Fruit fly (Drosophila melanogaster) whole organism, prepupa: Measurements from ENCODE around the gene Rcd2.

Experiments used
- CG10631 ChIP-seq: fragments of 200-800 bp; sonication (Bioruptor generic); optimal IDR thresholded peaks from 2 replicates; lab custom pipeline; 2016; ENCODE audit warnings: missing biosample characterization, missing genetic modification characterization
- CG11294 ChIP-seq: fragments of 200-800 bp; sonication (Bioruptor generic); IDR thresholded peaks from 2 replicates; pipeline ENCODE4 v1.3.6; 2022; ENCODE audit warnings: missing biosample characterization, missing genetic modification characterization
- CG11762 ChIP-seq: fragments of 200-800 bp; sonication (Bioruptor generic); optimal IDR thresholded peaks from 3 replicates; lab custom pipeline; 2016; ENCODE audit warnings: missing biosample characterization, missing genetic modification characterization; ENCODE audit not compliant: insufficient read depth
- CG11902 ChIP-seq: fragments of 200-800 bp; sonication (Bioruptor generic); optimal IDR thresholded peaks from 3 replicates; lab custom pipeline; 2016; ENCODE audit warnings: missing biosample characterization, missing genetic modification characterization
- CG15336 ChIP-seq: fragments of 200-800 bp; sonication (Bioruptor generic); IDR thresholded peaks from 2 replicates; pipeline ENCODE4 v1.3.6; 2022; ENCODE audit warnings: missing biosample characterization, missing genetic modification characterization
- CG16779 ChIP-seq: fragments of 200-800 bp; sonication (Bioruptor generic); optimal IDR thresholded peaks from 3 replicates; lab custom pipeline; 2017; ENCODE audit warnings: missing biosample characterization, mild to moderate bottlenecking, missing genetic modification characterization
- CG32006 ChIP-seq: fragments of 200-800 bp; sonication (Bioruptor generic); optimal IDR thresholded peaks from 3 replicates; lab custom pipeline; 2017; ENCODE audit warnings: missing biosample characterization, mild to moderate bottlenecking, missing genetic modification characterization
- CG3919 ChIP-seq: fragments of 200-800 bp; sonication (Bioruptor generic); optimal IDR thresholded peaks from 3 replicates; lab custom pipeline; 2016; ENCODE audit warnings: missing biosample characterization, missing genetic modification characterization
- CG4318 ChIP-seq: fragments of 200-800 bp; sonication (Bioruptor generic); optimal IDR thresholded peaks from 3 replicates; lab custom pipeline; 2017; ENCODE audit warnings: missing biosample characterization, mild to moderate bottlenecking, missing genetic modification characterization
- CG6276 ChIP-seq: fragments of 200-800 bp; sonication (Bioruptor generic); optimal IDR thresholded peaks from 2 replicates; lab custom pipeline; 2017; ENCODE audit warnings: missing biosample characterization, mild to moderate bottlenecking, missing genetic modification characterization
- CG6792 ChIP-seq: fragments of 200-800 bp; sonication (Bioruptor generic); optimal IDR thresholded peaks from 3 replicates; lab custom pipeline; 2016; ENCODE audit warnings: missing biosample characterization, missing genetic modification characterization
- CG7368 ChIP-seq: fragments of 200-800 bp; sonication (Bioruptor generic); optimal IDR thresholded peaks from 3 replicates; lab custom pipeline; 2016; ENCODE audit warnings: missing biosample characterization, missing genetic modification characterization
- CG8119 ChIP-seq: fragments of 200-800 bp; sonication (Bioruptor generic); IDR thresholded peaks from 3 replicates; pipeline ENCODE4 v1.3.6; 2022; ENCODE audit warnings: missing biosample characterization, missing genetic modification characterization
- Eip78C ChIP-seq: fragments of 200-800 bp; sonication (Bioruptor generic); peaks from one replicate; lab custom pipeline; 2016; ENCODE audit warnings: missing biosample characterization, missing genetic modification characterization
- Ets21C ChIP-seq: fragments of 200-800 bp; sonication (Bioruptor generic); optimal IDR thresholded peaks from 3 replicates; lab custom pipeline; 2016; ENCODE audit warnings: missing biosample characterization, missing genetic modification characterization
- Ets96B ChIP-seq: fragments of 200-800 bp; optimal IDR thresholded peaks from 2 replicates; lab custom pipeline; 2019; ENCODE audit warnings: missing biosample characterization, mild to moderate bottlenecking, missing genetic modification characterization, moderate library complexity
- Gug ChIP-seq: fragments of 200-800 bp; sonication (Bioruptor generic); IDR thresholded peaks from 2 replicates; pipeline ENCODE4 v1.3.6; 2022; ENCODE audit warnings: missing biosample characterization, missing genetic modification characterization
- Hr4 ChIP-seq: fragments of 200-800 bp; sonication (Bioruptor generic); optimal IDR thresholded peaks from 3 replicates; lab custom pipeline; 2016; ENCODE audit warnings: missing biosample characterization, missing genetic modification characterization
- Lpt ChIP-seq: fragments of 200-800 bp; sonication (Bioruptor generic); optimal IDR thresholded peaks from 3 replicates; lab custom pipeline; 2016; ENCODE audit warnings: missing biosample characterization, missing genetic modification characterization
- Met ChIP-seq: fragments of 200-800 bp; sonication (Bioruptor generic); optimal IDR thresholded peaks from 3 replicates; lab custom pipeline; 2016; ENCODE audit warnings: missing biosample characterization, missing genetic modification characterization
- OdsH ChIP-seq: fragments of 200-800 bp; sonication (Bioruptor generic); optimal IDR thresholded peaks from 3 replicates; lab custom pipeline; 2016; ENCODE audit warnings: missing biosample characterization, missing genetic modification characterization
- Smox ChIP-seq: fragments of 200-800 bp; sonication (Bioruptor generic); optimal IDR thresholded peaks from 3 replicates; lab custom pipeline; 2016; ENCODE audit warnings: missing biosample characterization, missing genetic modification characterization
- Sox102F ChIP-seq: fragments of 200-800 bp; sonication (Bioruptor generic); optimal IDR thresholded peaks from 2 replicates; lab custom pipeline; 2016; ENCODE audit warnings: missing biosample characterization, mild to moderate bottlenecking, missing genetic modification characterization
- Sox15 ChIP-seq: fragments of 200-800 bp; sonication (Bioruptor generic); optimal IDR thresholded peaks from 3 replicates; lab custom pipeline; 2016; ENCODE audit warnings: missing biosample characterization, missing genetic modification characterization
- achi ChIP-seq: fragments of 200-800 bp; sonication (Bioruptor generic); optimal IDR thresholded peaks from 3 replicates; lab custom pipeline; 2016; ENCODE audit warnings: missing biosample characterization, missing genetic modification characterization
- dac ChIP-seq: fragments of 200-800 bp; sonication (Bioruptor generic); optimal IDR thresholded peaks from 2 replicates; lab custom pipeline; 2017; ENCODE audit warnings: missing biosample characterization, mild to moderate bottlenecking, missing genetic modification characterization
- eg ChIP-seq: fragments of 200-800 bp; sonication (Bioruptor generic); IDR thresholded peaks from 3 replicates; pipeline ENCODE4 v1.3.6; 2022; ENCODE audit warnings: missing biosample characterization, missing genetic modification characterization
- esn ChIP-seq: fragments of 200-800 bp; sonication (Bioruptor generic); optimal IDR thresholded peaks from 2 replicates; lab custom pipeline; 2016; ENCODE audit warnings: missing biosample characterization, mild to moderate bottlenecking, missing genetic modification characterization, moderate library complexity
- fkh ChIP-seq: fragments of 200-800 bp; sonication (Bioruptor generic); optimal IDR thresholded peaks from 3 replicates; lab custom pipeline; 2017; ENCODE audit warnings: missing biosample characterization, mild to moderate bottlenecking, missing genetic modification characterization, moderate library complexity
- lz ChIP-seq: fragments of 200-800 bp; sonication (Bioruptor generic); optimal IDR thresholded peaks from 3 replicates; lab custom pipeline; 2016; ENCODE audit warnings: missing biosample characterization, missing genetic modification characterization
- net ChIP-seq: fragments of 200-800 bp; sonication (Bioruptor generic); optimal IDR thresholded peaks from 3 replicates; lab custom pipeline; 2016; ENCODE audit warnings: missing biosample characterization, missing genetic modification characterization
- pdm3 ChIP-seq: fragments of 200-800 bp; sonication (Bioruptor generic); optimal IDR thresholded peaks from 3 replicates; lab custom pipeline; 2016; ENCODE audit warnings: missing biosample characterization, missing genetic modification characterization
- salr ChIP-seq, 2 experiments: fragments of 200-800 bp; sonication (Bioruptor generic); optimal IDR thresholded peaks; 3 replicates each; lab custom pipeline; 2016 to 2018; ENCODE audit warnings: missing biosample characterization in 2 of 2, missing genetic modification characterization in 2 of 2, mild to moderate bottlenecking in 1 of 2
- spab ChIP-seq: fragments of 200-800 bp; sonication (Bioruptor generic); optimal IDR thresholded peaks from 2 replicates; lab custom pipeline; 2017; ENCODE audit warnings: missing biosample characterization, mild to moderate bottlenecking, missing genetic modification characterization, missing genetic modification reagents
- svp ChIP-seq: fragments of 200-800 bp; sonication (Bioruptor generic); peaks from one replicate; lab custom pipeline; 2016; ENCODE audit warnings: missing biosample characterization, missing genetic modification characterization
- topi ChIP-seq: fragments of 200-800 bp; sonication (Bioruptor generic); optimal IDR thresholded peaks from 3 replicates; lab custom pipeline; 2016; ENCODE audit warnings: missing biosample characterization, missing genetic modification characterization

Gene Rcd2

dm6 chr3L:20582354-20582753 lies 42.1 kb upstream of the Rcd2 start (continued):
- TF ChIP-seq CG11294 (GFP tag; lab: Robert Waterston, UW) (no peak), CG3919 (GFP tag; lab: Kevin White, UChicago) (peak; percentile 53), svp (GFP tag; lab: Kevin White, UChicago) (peak; percentile 65), pdm3 (GFP tag; lab: Kevin White, UChicago) (peak; percentile 44), Gug (GFP tag; lab: Robert Waterston, UW) (no peak)

- TF ChIP-seq Sox15 (GFP tag; lab: Kevin White, UChicago) (no peak), svp (GFP tag; lab: Kevin White, UChicago) (peak; percentile 24), Sox102F (GFP tag; lab: Kevin White, UChicago) (no peak), esn (GFP tag; lab: Kevin White, UChicago) (no peak)
Observed at dm6 chr3L:20580614-20581013, 40.4 kb upstream of the Rcd2 start.

- TF ChIP-seq Eip78C (peak; percentile 42), Sox15 (GFP tag; lab: Kevin White, UChicago) (no peak)
Observed at dm6 chr3L:20576504-20576903, 36.3 kb upstream of the Rcd2 start.

dm6 chr3L:20570134-20570533 lies 29.9 kb upstream of the Rcd2 start:
- peak; percentile 77 for TF ChIP-seq CG15336 (GFP tag; lab: Robert Waterston, UW)
- peak; percentile 61; the same call in 2 of the 3 replicates for TF ChIP-seq eg (GFP tag; lab: Robert Waterston, UW)
- no peak for TF ChIP-seq CG10631 (GFP tag; lab: Kevin White, UChicago)
- TF ChIP-seq net: peak; percentile 28
- no peak for TF ChIP-seq dac
- peak; percentile 81 for TF ChIP-seq CG32006
- TF ChIP-seq CG6276 (GFP tag; lab: Kevin White, UChicago): peak; percentile 74
- TF ChIP-seq Gug (GFP tag; lab: Robert Waterston, UW): 0 out of 2 replicates have a peak, but pooled peaks have one; percentile 7
- peak; percentile 62 for TF ChIP-seq Eip78C
- peak in 1 of 2 experiments; percentile 45 for TF ChIP-seq salr (GFP tag; optimal IDR thresholded peaks at IDR 0.05; lab: Kevin White, UChicago)
- peak; percentile 85 for TF ChIP-seq CG8119 (GFP tag; lab: Robert Waterston, UW)
- TF ChIP-seq achi (GFP tag; lab: Kevin White, UChicago): peak; percentile 2
- TF ChIP-seq CG4318 (GFP tag; lab: Kevin White, UChicago): peak; percentile 54
- no peak for TF ChIP-seq Ets96B (tag; lab: Kevin White, UChicago)
- peak; percentile 46 for TF ChIP-seq Lpt (GFP tag; lab: Kevin White, UChicago)
- peak; percentile 7 for TF ChIP-seq OdsH (GFP tag; lab: Kevin White, UChicago)
- no peak for TF ChIP-seq pdm3 (GFP tag; lab: Kevin White, UChicago)
- peak; percentile 57 for TF ChIP-seq Hr4 (GFP tag; lab: Kevin White, UChicago)
- no peak for TF ChIP-seq CG11762 (GFP tag; lab: Kevin White, UChicago)
- TF ChIP-seq, all 60 proteins: peak for 14

- TF ChIP-seq Smox (GFP tag; lab: Kevin White, UChicago): no peak
- TF ChIP-seq CG15336 (GFP tag; lab: Robert Waterston, UW): no peak
- no peak for TF ChIP-seq Eip78C
- no peak for TF ChIP-seq CG11762 (GFP tag; lab: Kevin White, UChicago)
- no peak for TF ChIP-seq fkh
- no peak for TF ChIP-seq topi (GFP tag; lab: Kevin White, UChicago)
- TF ChIP-seq CG10631 (GFP tag; lab: Kevin White, UChicago): no peak
- no peak for TF ChIP-seq CG16779 (tag; lab: Kevin White, UChicago)
- TF ChIP-seq lz (GFP tag; lab: Kevin White, UChicago): no peak
- no peak for TF ChIP-seq CG3919 (GFP tag; lab: Kevin White, UChicago)
- no peak for TF ChIP-seq CG7368
- TF ChIP-seq spab (GFP tag; lab: Kevin White, UChicago): no peak
- TF ChIP-seq Ets21C (GFP tag; lab: Kevin White, UChicago): no peak
- TF ChIP-seq Met (GFP tag; lab: Kevin White, UChicago): no peak
- no peak for TF ChIP-seq Lpt (GFP tag; lab: Kevin White, UChicago)
- TF ChIP-seq CG11902: no peak
- TF ChIP-seq net: no peak
- no peak for TF ChIP-seq CG6792 (GFP tag; lab: Kevin White, UChicago)
- TF ChIP-seq CG32006: no peak
- TF ChIP-seq, all 60 proteins: peak for 0
Observed at dm6 chr3L:20565561-20566128, 25.4 kb upstream of the Rcd2 start.
